Fruit fly (Drosophila melanogaster) whole organism, embryonic: ENCODE data around the gene CG9673.

Experiments
- Atf-2 ChIP-seq: fragments of 200-800 bp; sonication (Bioruptor generic); optimal IDR thresholded peaks from 2 replicates; lab custom pipeline; 2016; ENCODE audit warnings: missing biosample characterization, missing genetic modification characterization
- CG10565 ChIP-seq: fragments of 200-800 bp; sonication (Bioruptor generic); optimal IDR thresholded peaks from 3 replicates; lab custom pipeline; 2016; ENCODE audit warnings: missing biosample characterization, mild to moderate bottlenecking, missing genetic modification characterization
- CG34376 ChIP-seq: fragments of 200-800 bp; sonication (Bioruptor generic); optimal IDR thresholded peaks from 2 replicates; lab custom pipeline; 2018; ENCODE audit warnings: missing biosample characterization, mild to moderate bottlenecking, missing genetic modification characterization
- Ptx1 ChIP-seq: fragments of 200-800 bp; sonication (Bioruptor generic); IDR thresholded peaks from 2 replicates; pipeline ENCODE4 v1.3.6; 2022; ENCODE audit warnings: missing biosample characterization, missing genetic modification characterization
- gem ChIP-seq: fragments of 200-800 bp; sonication (Bioruptor generic); optimal IDR thresholded peaks from 2 replicates; lab custom pipeline; 2019; ENCODE audit warnings: missing biosample characterization, mild to moderate bottlenecking, missing genetic modification characterization, moderate library complexity
- gfzf ChIP-seq: fragments of 200-800 bp; sonication (Bioruptor generic); optimal IDR thresholded peaks from 2 replicates; lab custom pipeline; 2016; ENCODE audit warnings: missing biosample characterization, mild to moderate bottlenecking, missing genetic modification characterization, moderate library complexity
- nerfin-2 ChIP-seq: fragments of 200-800 bp; sonication (Bioruptor generic); IDR thresholded peaks from 2 replicates; pipeline ENCODE4 v1.3.6; 2022; ENCODE audit warnings: missing biosample characterization, missing genetic modification characterization; ENCODE audit not compliant: partially characterized antibody
- pita ChIP-seq: fragments of 200-800 bp; sonication (Bioruptor generic); optimal IDR thresholded peaks from 2 replicates; lab custom pipeline; 2017; ENCODE audit warnings: missing biosample characterization, mild to moderate bottlenecking, missing genetic modification characterization
- wor ChIP-seq: fragments of 200-800 bp; sonication (Bioruptor generic); IDR thresholded peaks from 2 replicates; pipeline ENCODE4 v1.3.6; 2022; ENCODE audit warnings: missing biosample characterization, missing genetic modification characterization

dm6 chrX:16689966-16690365, 13.7 kb downstream of the CG9673 start:
- TF ChIP-seq Ptx1 (GFP tag; lab: Robert Waterston, UW) (no peak), gfzf (GFP tag; lab: Kevin White, UChicago) (no peak), wor (GFP tag; lab: Robert Waterston, UW) (no peak), Atf-2 (GFP tag; lab: Kevin White, UChicago) (no peak), pita (GFP tag; lab: Kevin White, UChicago) (no peak), nerfin-2 (GFP tag; lab: Robert Waterston, UW) (no peak), gem (tag; lab: Kevin White, UChicago) (peak; percentile 29), CG34376 (GFP tag; lab: Kevin White, UChicago) (no peak), CG10565 (GFP tag; lab: Kevin White, UChicago) (no peak)
